Worm (Caenorhabditis elegans): Measurements from ENCODE around the gene Y42A5A.3.

DNA sequence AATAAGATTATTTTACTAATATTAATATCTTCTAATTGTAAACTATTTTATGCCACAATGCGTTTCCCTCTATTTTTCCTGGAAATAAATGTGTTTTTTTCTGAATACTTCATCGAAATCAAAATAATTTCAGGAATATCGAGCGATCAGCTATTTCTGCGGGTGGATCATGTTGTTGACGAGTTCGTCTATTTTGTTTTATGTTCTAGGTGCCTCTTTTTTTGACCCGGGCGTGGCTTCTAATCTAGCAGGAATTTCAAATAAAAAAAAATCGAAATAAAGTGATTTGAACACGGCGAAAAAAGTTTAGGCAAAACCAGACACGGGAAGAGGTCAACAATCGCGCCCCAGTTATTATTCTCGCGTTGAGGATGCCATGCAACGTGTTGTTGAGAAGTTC lies 43.9 kb downstream of the Y42A5A.3 start, which contains the start of gene T04C12.33:
- TF ChIP-seq him-1 (tag; optimal IDR thresholded peaks at IDR 0.05) (no peak), W03F9.2 (tag; optimal IDR thresholded peaks at IDR 0.05) (no peak)

Measured in whole organism, L4/young adult.